Worm (Caenorhabditis elegans): ENCODE results near the gene cyp-29A3.

DNA sequence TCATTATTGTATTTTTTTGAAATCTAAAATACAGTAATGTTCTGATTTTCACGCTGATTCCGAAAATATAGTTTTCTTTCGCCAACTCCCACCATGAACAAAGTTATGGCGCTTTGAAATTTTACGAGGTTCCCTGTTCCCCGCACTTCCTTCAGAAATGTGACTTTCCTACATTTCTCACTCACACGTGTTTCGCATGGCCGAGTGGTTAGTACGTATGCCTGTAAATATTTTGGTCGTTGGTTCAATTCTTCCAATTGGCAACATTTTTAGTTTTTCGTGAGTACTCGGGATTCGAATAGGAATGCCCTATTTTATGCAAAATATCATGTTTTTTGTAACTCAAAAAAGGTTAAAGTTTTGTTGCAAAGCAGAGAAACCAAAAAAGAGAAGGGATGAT lies 5.8 kb upstream of the cyp-29A3 start:
- TF ChIP-seq snpc-4 (tag; optimal IDR thresholded peaks at IDR 0.05) = no peak
- TF ChIP-seq unc-62 (GFP tag; optimal IDR thresholded peaks at IDR 0.05) = no peak
- peak; percentile 14 for TF ChIP-seq lin-39 (tag; optimal IDR thresholded peaks at IDR 0.05)
- TF ChIP-seq nhr-77 (tag; optimal IDR thresholded peaks at IDR 0.05) = no peak
- no peak for TF ChIP-seq hlh-17 (GFP tag; optimal IDR thresholded peaks at IDR 0.05; ENCODE audit: borderline replicate concordance)
- no peak for TF ChIP-seq nhr-12 (tag; optimal IDR thresholded peaks at IDR 0.05)

All from whole organism, L1 larva.